Fruit fly (Drosophila melanogaster): Measurements from ENCODE around the gene Gr64d.

DNA sequence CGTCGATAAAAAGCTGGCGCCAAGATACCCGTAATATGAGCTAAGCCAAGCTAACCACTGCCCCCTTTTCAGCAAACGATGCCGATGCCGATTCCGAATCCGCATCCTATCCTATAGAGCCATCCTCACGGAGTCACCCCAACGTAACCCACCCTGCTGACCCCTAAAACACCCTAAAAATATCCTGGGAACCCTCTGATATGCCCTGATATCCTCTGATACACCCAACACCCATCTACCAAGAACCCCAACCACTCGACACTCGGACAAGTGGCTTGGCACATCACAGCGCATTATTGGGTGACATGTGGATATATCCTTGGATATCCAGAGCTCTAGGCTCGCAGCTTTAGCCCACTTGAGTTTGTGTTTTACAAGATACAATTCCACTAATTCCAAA lies 30.4 kb upstream of the Gr64d start:
- TF ChIP-seq pan (optimal IDR thresholded peaks at IDR 0.05) (no peak), psq (GFP tag; optimal IDR thresholded peaks at IDR 0.05) (no peak), N (GFP tag; optimal IDR thresholded peaks at IDR 0.05) (no peak), fru (GFP tag; optimal IDR thresholded peaks at IDR 0.05) (no peak), Sp1 (GFP tag; optimal IDR thresholded peaks at IDR 0.05) (no peak), Hr83 (GFP tag; optimal IDR thresholded peaks at IDR 0.05; ENCODE audit: poor library complexity, severe bottlenecking) (no peak), CG32264 (GFP tag; optimal IDR thresholded peaks at IDR 0.05) (no peak), Myc (optimal IDR thresholded peaks at IDR 0.05) (no peak), Jra (GFP tag; optimal IDR thresholded peaks at IDR 0.05) (no peak), Hr78 (GFP tag; optimal IDR thresholded peaks at IDR 0.05) (no peak), Hnf4 (GFP tag; optimal IDR thresholded peaks at IDR 0.05) (no peak), Dfd (GFP tag; optimal IDR thresholded peaks at IDR 0.05) (no peak)

All from whole organism, wandering third instar larva.